Worm (Caenorhabditis elegans): Measurements from ENCODE around the gene ttr-27.

ttr-27 gene

ce11 chrV:12879349-12879748 is 24.5 kb downstream of the ttr-27 start:
- TF ChIP-seq efl-1 (optimal IDR thresholded peaks at IDR 0.05) = no peak
- TF ChIP-seq efl-1 (GFP tag; optimal IDR thresholded peaks at IDR 0.05 in 1 of 2) = no peak
- no peak for TF ChIP-seq pax-3 (tag; optimal IDR thresholded peaks at IDR 0.05)
- no peak for TF ChIP-seq jun-1 (tag; optimal IDR thresholded peaks at IDR 0.05)
- TF ChIP-seq blmp-1 (tag; optimal IDR thresholded peaks at IDR 0.05) = peak; percentile 51
- no peak for TF ChIP-seq vab-15 (tag; optimal IDR thresholded peaks at IDR 0.05)
- TF ChIP-seq irx-1 (tag; optimal IDR thresholded peaks at IDR 0.05) = no peak
- TF ChIP-seq alr-1 (tag; optimal IDR thresholded peaks at IDR 0.05; ENCODE audit: borderline replicate concordance) = no peak

ce11 chrV:12877579-12877978 is 26.3 kb downstream of the ttr-27 start:
- no peak for TF ChIP-seq tbx-2 (tag; optimal IDR thresholded peaks at IDR 0.05)
- no peak for TF ChIP-seq zag-1 (tag; optimal IDR thresholded peaks at IDR 0.05)
- TF ChIP-seq Y116A8C.19 (tag; optimal IDR thresholded peaks at IDR 0.05; ENCODE audit: borderline replicate concordance) = no peak
- no peak for TF ChIP-seq ztf-11 (tag; optimal IDR thresholded peaks at IDR 0.05)
- TF ChIP-seq tlp-1 (tag; optimal IDR thresholded peaks at IDR 0.05) = no peak

ce11 chrV:12876708-12877107 is 27.2 kb downstream of the ttr-27 start:
- TF ChIP-seq dsc-1 (tag; optimal IDR thresholded peaks at IDR 0.05) (no peak), mef-2 (tag; optimal IDR thresholded peaks at IDR 0.05) (no peak), nhr-90 (tag; optimal IDR thresholded peaks at IDR 0.05; ENCODE audit: poor library complexity) (no peak), jun-1 (tag; optimal IDR thresholded peaks at IDR 0.05) (no peak), hlh-4 (tag; optimal IDR thresholded peaks at IDR 0.05) (no peak), xbp-1 (tag; optimal IDR thresholded peaks at IDR 0.05) (no peak), nhr-20 (tag; optimal IDR thresholded peaks at IDR 0.05) (peak; percentile 2), mdl-1 (tag; optimal IDR thresholded peaks at IDR 0.05) (no peak), nhr-77 (tag; optimal IDR thresholded peaks at IDR 0.05) (no peak), elt-2 (tag; optimal IDR thresholded peaks at IDR 0.05) (peak; percentile 71), ceh-8 (GFP tag; optimal IDR thresholded peaks at IDR 0.05) (no peak), pag-3 (tag; optimal IDR thresholded peaks at IDR 0.05; ENCODE audit: borderline replicate concordance, insufficient read depth) (no peak), lin-14 (GFP tag; optimal IDR thresholded peaks at IDR 0.05) (no peak), lin-35 (GFP tag; optimal IDR thresholded peaks at IDR 0.05) (peak in 1 of 2 experiments; percentile 40), lsy-2 (tag; optimal IDR thresholded peaks at IDR 0.05) (no peak), nhr-12 (tag; optimal IDR thresholded peaks at IDR 0.05) (no peak)

ce11 chrV:12875850-12876249 is 28.0 kb downstream of the ttr-27 start:
- TF ChIP-seq nhr-90 (tag; optimal IDR thresholded peaks at IDR 0.05; ENCODE audit: poor library complexity) = no peak
- no peak for TF ChIP-seq mdl-1 (tag; optimal IDR thresholded peaks at IDR 0.05)
- no peak for TF ChIP-seq fkh-4 (tag; optimal IDR thresholded peaks at IDR 0.05; ENCODE audit: borderline replicate concordance)
- peak; percentile 89 for TF ChIP-seq blmp-1 (tag; optimal IDR thresholded peaks at IDR 0.05)
- TF ChIP-seq fkh-10 (GFP tag; optimal IDR thresholded peaks at IDR 0.05) = no peak
- peak; percentile 52 for TF ChIP-seq nhr-85 (tag)

ce11 chrV:12871753-12872152 is 32.1 kb downstream of the ttr-27 start, which contains the start of gene bus-19:
bus-19 (plus strand) TSS chrV:12872053.
- TF ChIP-seq efl-1 (optimal IDR thresholded peaks at IDR 0.05) = no peak
- no peak for TF ChIP-seq efl-1 (GFP tag; optimal IDR thresholded peaks at IDR 0.05 in 1 of 2)
- no peak for TF ChIP-seq lsy-2 (tag; optimal IDR thresholded peaks at IDR 0.05)

- TF ChIP-seq ceh-90 (tag; optimal IDR thresholded peaks at IDR 0.05) (no peak), grh-1 (GFP tag; IDR thresholded peaks at IDR 0.05) (no peak), nhr-77 (tag; optimal IDR thresholded peaks at IDR 0.05) (peak; percentile 60), vab-15 (tag; optimal IDR thresholded peaks at IDR 0.05) (no peak), lin-14 (GFP tag; optimal IDR thresholded peaks at IDR 0.05) (peak; percentile 38), nhr-20 (tag; optimal IDR thresholded peaks at IDR 0.05) (peak; percentile 15)
These were observed 33.2 kb downstream of the ttr-27 start for ce11 chrV:12870740-12871139.

Data from whole organism, L1 larva.